Fruit fly (Drosophila melanogaster) whole organism, embryonic: ENCODE measurements around the gene CG31278.
A peak's percentile ranks its signal among the peaks of the same experiment; 100 is the strongest.

Experiments
- Ada2b ChIP-seq: fragments of 200-800 bp; sonication (Bioruptor generic); IDR thresholded peaks from 2 replicates; pipeline ENCODE4 v1.3.6; 2022; ENCODE audit warnings: missing biosample characterization, missing genetic modification characterization
- Atf6 ChIP-seq: fragments of 200-800 bp; sonication (Bioruptor generic); IDR thresholded peaks from 2 replicates; pipeline ENCODE4 v1.3.6; 2022; ENCODE audit warnings: missing biosample characterization, missing genetic modification characterization
- CG10654 ChIP-seq: fragments of 200-800 bp; sonication (Bioruptor generic); optimal IDR thresholded peaks from 2 replicates; lab custom pipeline; 2016; ENCODE audit warnings: missing biosample characterization, missing genetic modification characterization
- CG11398 ChIP-seq: fragments of 200-800 bp; sonication (Bioruptor generic); optimal IDR thresholded peaks from 2 replicates; lab custom pipeline; 2016; ENCODE audit warnings: missing biosample characterization, missing genetic modification characterization
- CG11723 ChIP-seq: fragments of 200-800 bp; sonication (Bioruptor generic); optimal IDR thresholded peaks from 2 replicates; lab custom pipeline; 2017; ENCODE audit warnings: missing biosample characterization, mild to moderate bottlenecking, missing genetic modification characterization
- CG12071 ChIP-seq: fragments of 200-800 bp; sonication (Bioruptor generic); optimal IDR thresholded peaks from 3 replicates; lab custom pipeline; 2018; ENCODE audit warnings: missing biosample characterization, mild to moderate bottlenecking, missing genetic modification characterization
- CG12769 ChIP-seq: fragments of 200-800 bp; sonication (Bioruptor generic); optimal IDR thresholded peaks from 2 replicates; lab custom pipeline; 2019; ENCODE audit warnings: missing biosample characterization, mild to moderate bottlenecking, missing genetic modification characterization, moderate library complexity
- CG13775 ChIP-seq: fragments of 200-800 bp; sonication (Bioruptor generic); optimal IDR thresholded peaks from 3 replicates; lab custom pipeline; 2017; ENCODE audit warnings: missing biosample characterization, mild to moderate bottlenecking, missing genetic modification characterization
- CG14965 ChIP-seq: fragments of 200-800 bp; sonication (Bioruptor generic); optimal IDR thresholded peaks from 2 replicates; lab custom pipeline; 2016; ENCODE audit warnings: missing biosample characterization, missing genetic modification characterization, borderline replicate concordance
- CG16813 ChIP-seq: fragments of 200-800 bp; sonication (Bioruptor generic); IDR thresholded peaks from 3 replicates; pipeline ENCODE4 v1.3.6; 2022; ENCODE audit warnings: missing biosample characterization, missing genetic modification characterization; ENCODE audit not compliant: partially characterized antibody
- CG2202 ChIP-seq: fragments of 200-800 bp; sonication (Bioruptor generic); optimal IDR thresholded peaks from 2 replicates; lab custom pipeline; 2018; ENCODE audit warnings: missing biosample characterization, mild to moderate bottlenecking, missing genetic modification characterization
- CG31441 ChIP-seq: fragments of 200-800 bp; sonication (Bioruptor generic); IDR thresholded peaks from 2 replicates; pipeline ENCODE4 v1.3.6; 2022; ENCODE audit warnings: missing biosample characterization, missing genetic modification characterization
- CG3281 ChIP-seq: fragments of 200-800 bp; sonication (Bioruptor generic); optimal IDR thresholded peaks from 3 replicates; lab custom pipeline; 2017; ENCODE audit warnings: missing biosample characterization, mild to moderate bottlenecking, missing genetic modification characterization
- CG33557 ChIP-seq: fragments of 200-800 bp; sonication (Bioruptor generic); optimal IDR thresholded peaks from 2 replicates; lab custom pipeline; 2019; ENCODE audit warnings: missing biosample characterization, mild to moderate bottlenecking, missing genetic modification characterization, moderate library complexity
- CG5180 ChIP-seq: fragments of 200-800 bp; sonication (Bioruptor generic); optimal IDR thresholded peaks from 3 replicates; lab custom pipeline; 2017; ENCODE audit warnings: missing biosample characterization, missing genetic modification characterization, mild to moderate bottlenecking, moderate library complexity, missing genetic modification reagents
- CG6689 ChIP-seq: fragments of 200-800 bp; sonication (Bioruptor generic); IDR thresholded peaks from 2 replicates; pipeline ENCODE4 v1.3.6; 2022; ENCODE audit warnings: missing biosample characterization, missing genetic modification characterization
- CG6765 ChIP-seq: fragments of 200-800 bp; sonication (Bioruptor generic); optimal IDR thresholded peaks from 3 replicates; lab custom pipeline; 2017; ENCODE audit warnings: missing biosample characterization, mild to moderate bottlenecking, missing genetic modification characterization
- CG6813 ChIP-seq: fragments of 200-800 bp; sonication (Bioruptor generic); optimal IDR thresholded peaks from 2 replicates; lab custom pipeline; 2017; ENCODE audit warnings: missing biosample characterization, missing genetic modification characterization, mild to moderate bottlenecking, moderate library complexity, missing genetic modification reagents
- CG6854 ChIP-seq: fragments of 200-800 bp; sonication (Bioruptor generic); optimal IDR thresholded peaks from 3 replicates; lab custom pipeline; 2017; ENCODE audit warnings: missing biosample characterization, mild to moderate bottlenecking, missing genetic modification characterization
- CG8388 ChIP-seq: fragments of 200-800 bp; sonication (Bioruptor generic); optimal IDR thresholded peaks from 2 replicates; lab custom pipeline; 2019; ENCODE audit warnings: missing biosample characterization, mild to moderate bottlenecking, missing genetic modification characterization, moderate library complexity
- CG9727 ChIP-seq: fragments of 200-800 bp; sonication (Bioruptor generic); optimal IDR thresholded peaks from 3 replicates; lab custom pipeline; 2017; ENCODE audit warnings: missing biosample characterization, mild to moderate bottlenecking, missing genetic modification characterization
- D19A ChIP-seq: fragments of 200-800 bp; optimal IDR thresholded peaks from 3 replicates; lab custom pipeline; 2019; ENCODE audit warnings: missing biosample characterization, mild to moderate bottlenecking, missing genetic modification characterization, moderate library complexity
- Dip2 ChIP-seq: fragments of 200-800 bp; sonication (Bioruptor generic); IDR thresholded peaks from 2 replicates; pipeline ENCODE4 v1.3.6; 2022; ENCODE audit warnings: missing biosample characterization, missing genetic modification characterization
- Dll ChIP-seq: fragments of 200-800 bp; sonication (Bioruptor generic); IDR thresholded peaks from 4 replicates; pipeline ENCODE4 v1.3.6; 2022; ENCODE audit warnings: missing biosample characterization, missing genetic modification characterization; ENCODE audit not compliant: partially characterized antibody
- HmgD ChIP-seq: fragments of 200-800 bp; sonication (Bioruptor generic); optimal IDR thresholded peaks from 3 replicates; lab custom pipeline; 2016; ENCODE audit warnings: missing biosample characterization, missing genetic modification characterization
- Lhr ChIP-seq: fragments of 200-800 bp; sonication (Bioruptor generic); optimal IDR thresholded peaks from 3 replicates; lab custom pipeline; 2017; ENCODE audit warnings: mild to moderate bottlenecking, missing biosample characterization, missing genetic modification reagents, missing genetic modification characterization
- Lim3 ChIP-seq: fragments of 200-800 bp; sonication (Bioruptor generic); IDR thresholded peaks from 2 replicates; pipeline ENCODE4 v1.3.6; 2022; ENCODE audit warnings: missing biosample characterization, missing genetic modification characterization
- Max ChIP-seq: fragments of 200-800 bp; sonication (Bioruptor generic); optimal IDR thresholded peaks from 2 replicates; lab custom pipeline; 2016; ENCODE audit warnings: missing biosample characterization, mild to moderate bottlenecking, missing genetic modification characterization
- Six4 ChIP-seq: fragments of 200-800 bp; sonication (Bioruptor generic); optimal IDR thresholded peaks from 2 replicates; lab custom pipeline; 2016; ENCODE audit warnings: missing biosample characterization, missing genetic modification characterization
- Sox102F ChIP-seq: fragments of 200-800 bp; sonication (Bioruptor generic); optimal IDR thresholded peaks from 2 replicates; lab custom pipeline; 2018; ENCODE audit warnings: missing biosample characterization, mild to moderate bottlenecking, missing genetic modification characterization, moderate library complexity
- ac ChIP-seq: fragments of 200-800 bp; sonication (Bioruptor generic); optimal IDR thresholded peaks from 3 replicates; lab custom pipeline; 2017; ENCODE audit warnings: missing biosample characterization, mild to moderate bottlenecking, missing genetic modification characterization
- ara ChIP-seq: fragments of 200-800 bp; sonication (Bioruptor generic); IDR thresholded peaks from 2 replicates; pipeline ENCODE4 v1.3.6; 2022; ENCODE audit warnings: missing biosample characterization, missing genetic modification characterization
- ash1 ChIP-seq: fragments of 200-800 bp; sonication (Bioruptor generic); optimal IDR thresholded peaks from 2 replicates; lab custom pipeline; 2018; ENCODE audit warnings: missing biosample characterization, mild to moderate bottlenecking, missing genetic modification characterization
- crol ChIP-seq: fragments of 200-800 bp; sonication (Bioruptor generic); IDR thresholded peaks from 2 replicates; pipeline ENCODE4 v1.3.6; 2022; ENCODE audit warnings: missing biosample characterization, missing genetic modification characterization
- dm ChIP-seq: fragments of 200-800 bp; sonication (Bioruptor generic); optimal IDR thresholded peaks from 3 replicates; lab custom pipeline; 2016; ENCODE audit warnings: missing biosample characterization, missing genetic modification characterization
- eyg ChIP-seq: fragments of 200-800 bp; sonication (Bioruptor generic); optimal IDR thresholded peaks from 3 replicates; lab custom pipeline; 2016; ENCODE audit warnings: missing biosample characterization, missing genetic modification characterization
- gce ChIP-seq: fragments of 200-800 bp; sonication (Bioruptor generic); IDR thresholded peaks from 3 replicates; pipeline ENCODE4 v1.3.6; 2022; ENCODE audit warnings: missing biosample characterization, missing genetic modification characterization
- kah ChIP-seq: fragments of 200-800 bp; sonication (Bioruptor generic); optimal IDR thresholded peaks from 2 replicates; lab custom pipeline; 2018; ENCODE audit warnings: missing biosample characterization, mild to moderate bottlenecking, missing genetic modification characterization
- kni ChIP-seq: fragments of 200-800 bp; sonication (Bioruptor generic); optimal IDR thresholded peaks from 3 replicates; lab custom pipeline; 2017; ENCODE audit warnings: mild to moderate bottlenecking, missing biosample characterization, missing genetic modification reagents, missing genetic modification characterization
- lov ChIP-seq, 2 experiments: fragments of 200-800 bp in 1 of 2; fragments of >200 bp in 1 of 2; sonication (Bioruptor generic) in 1 of 2; IDR thresholded peaks in 1 of 2; optimal IDR thresholded peaks in 1 of 2; 2 replicates in 1 of 2; 3 replicates in 1 of 2; pipeline versions ENCODE4 v1.3.6 to Lab custom; 2017 to 2022; ENCODE audit warnings: missing biosample characterization in 1 of 2, missing genetic modification characterization in 1 of 2
- nom ChIP-seq: fragments of 200-800 bp; sonication (Bioruptor generic); optimal IDR thresholded peaks from 2 replicates; lab custom pipeline; 2017; ENCODE audit warnings: missing biosample characterization, missing genetic modification characterization, mild to moderate bottlenecking, moderate library complexity, missing genetic modification reagents
- odd ChIP-seq: fragments of 200-800 bp; sonication (Bioruptor generic); optimal IDR thresholded peaks from 2 replicates; lab custom pipeline; 2017; ENCODE audit warnings: missing biosample characterization, mild to moderate bottlenecking, missing genetic modification characterization
- phol ChIP-seq: fragments of 200-800 bp; sonication (Bioruptor generic); optimal IDR thresholded peaks from 3 replicates; lab custom pipeline; 2018; ENCODE audit warnings: missing biosample characterization, mild to moderate bottlenecking, missing genetic modification characterization, moderate library complexity
- psq ChIP-seq: fragments of 200-800 bp; sonication (Bioruptor generic); optimal IDR thresholded peaks from 2 replicates; lab custom pipeline; 2017; ENCODE audit warnings: missing biosample characterization, missing genetic modification characterization
- sqz ChIP-seq: fragments of 200-800 bp; sonication (Bioruptor generic); optimal IDR thresholded peaks from 3 replicates; lab custom pipeline; 2018; ENCODE audit warnings: missing biosample characterization, mild to moderate bottlenecking, missing genetic modification characterization
- stc ChIP-seq: fragments of 200-800 bp; sonication (Bioruptor generic); IDR thresholded peaks from 2 replicates; pipeline ENCODE4 v1.3.6; 2022; ENCODE audit warnings: missing biosample characterization, missing genetic modification characterization
- stwl ChIP-seq: fragments of 200-800 bp; sonication (Bioruptor generic); optimal IDR thresholded peaks from 3 replicates; lab custom pipeline; 2018; ENCODE audit warnings: missing biosample characterization, mild to moderate bottlenecking, missing genetic modification characterization, moderate library complexity
- tna ChIP-seq: fragments of 200-800 bp; sonication (Bioruptor generic); IDR thresholded peaks from 2 replicates; pipeline ENCODE4 v1.3.6; 2022; ENCODE audit warnings: missing biosample characterization, missing genetic modification characterization; ENCODE audit not compliant: partially characterized antibody
- trem ChIP-seq: fragments of 200-800 bp; optimal IDR thresholded peaks from 3 replicates; lab custom pipeline; 2019; ENCODE audit warnings: missing biosample characterization, mild to moderate bottlenecking, missing genetic modification characterization, moderate library complexity

Gene CG31278

dm6 chr3R:10664942-10665341 lies 43.2 kb downstream of the CG31278 start (continued):
- TF ChIP-seq CG12769 (tag; lab: Kevin White, UChicago) (peak; percentile 56), ara (peak; percentile 56; the same call in 1 of the 2 replicates), stwl (peak; percentile 61), CG11398 (GFP tag; lab: Kevin White, UChicago) (peak; percentile 42), CG31441 (GFP tag; lab: Robert Waterston, UW) (peak; percentile 60), HmgD (GFP tag; lab: Kevin White, UChicago) (peak; percentile 37), CG33557 (peak; percentile 65), eyg (GFP tag; lab: Kevin White, UChicago) (peak; percentile 15), gce (peak; percentile 77; the same call in 2 of the 3 replicates), Max (GFP tag; lab: Kevin White, UChicago) (peak; percentile 23), CG6813 (GFP tag; lab: Kevin White, UChicago) (peak; percentile 80), D19A (peak; percentile 56), tna (GFP tag; lab: Robert Waterston, UW) (no peak), dm (peak; percentile 41), CG12071 (GFP tag; lab: Kevin White, UChicago) (peak; percentile 82), Ada2b (0 out of 2 replicates have a peak, but pooled peaks have one; percentile 34), CG11723 (GFP tag; lab: Kevin White, UChicago) (peak; percentile 15), CG10654 (GFP tag; lab: Kevin White, UChicago) (peak; percentile 4), Six4 (GFP tag; lab: Kevin White, UChicago) (peak; percentile 27), sqz (GFP tag; lab: Kevin White, UChicago) (peak; percentile 89), lov (optimal IDR thresholded peaks at IDR 0.05; lab: Kevin White, UChicago) (no peak), lov (GFP tag; IDR thresholded peaks at IDR 0.05; lab: Robert Waterston, UW) (peak; percentile 89; the same call in 2 of the 3 replicates), CG3281 (peak; percentile 56), Atf6 (0 out of 2 replicates have a peak, but pooled peaks have one; percentile 22), Lim3 (GFP tag; lab: Robert Waterston, UW) (no peak), CG14965 (GFP tag; lab: Kevin White, UChicago) (peak; percentile 98), CG2202 (peak; percentile 15), CG6854 (GFP tag; lab: Kevin White, UChicago) (peak; percentile 42), nom (peak; percentile 53), psq (peak; percentile 25), CG8388 (peak; percentile 52), CG5180 (peak; percentile 45), phol (tag; lab: Kevin White, UChicago) (peak; percentile 90), kni (GFP tag; lab: Kevin White, UChicago) (peak; percentile 65), Dll (GFP tag; lab: Robert Waterston, UW) (no peak), odd (peak; percentile 74), kah (GFP tag; lab: Kevin White, UChicago) (peak; percentile 61), Lhr (GFP tag; lab: Kevin White, UChicago) (peak; percentile 50), Dip2 (GFP tag; lab: Robert Waterston, UW) (no peak), ash1 (GFP tag; lab: Kevin White, UChicago) (peak; percentile 88), CG6765 (GFP tag; lab: Kevin White, UChicago) (peak; percentile 15), Sox102F (peak; percentile 33), ac (GFP tag; lab: Kevin White, UChicago) (peak; percentile 54), CG13775 (peak; percentile 55), crol (GFP tag; lab: Robert Waterston, UW) (0 out of 2 replicates have a peak, but pooled peaks have one; percentile 24), trem (tag; lab: Kevin White, UChicago) (peak; percentile 23), CG16813 (GFP tag; lab: Robert Waterston, UW) (peak; percentile 15; the same call in 1 of the 3 replicates), stc (GFP tag; lab: Robert Waterston, UW) (peak; percentile 35), CG6689 (GFP tag; lab: Robert Waterston, UW) (peak; percentile 42; the same call in 1 of the 2 replicates), CG9727 (GFP tag; lab: Kevin White, UChicago) (peak; percentile 62)
